Worm (Caenorhabditis elegans): ENCODE data around the gene myrf-2.
"Not testable (repeated sequence)": the region's sequence is repeated elsewhere in the genome, so short reads cannot be mapped to it uniquely, and the experiment has no call there.

myrf-2 gene

ce11 chrX:10132546-10133032, 61.6 kb downstream of the myrf-2 start:
- peak; percentile 51 for TF ChIP-seq F23B12.7 (tag; optimal IDR thresholded peaks at IDR 0.05; ENCODE audit: insufficient read depth)
- TF ChIP-seq dox-1 (GFP tag; IDR thresholded peaks at IDR 0.05), result peak; percentile 86; the same call in 1 of the 2 replicates
- TF ChIP-seq F10E7.11 (tag; optimal IDR thresholded peaks at IDR 0.05), result peak; percentile 73
- TF ChIP-seq nfyb-1 (GFP tag; IDR thresholded peaks at IDR 0.05), result 0 out of 2 replicates have a peak, but pooled peaks have one; percentile 38
- peak; percentile 53 for TF ChIP-seq mcd-1 (GFP tag; IDR thresholded peaks at IDR 0.05)
- peak; percentile 2 for TF ChIP-seq snpc-1.1 (tag; optimal IDR thresholded peaks at IDR 0.05; ENCODE audit: insufficient read depth)
- peak; percentile 67 for TF ChIP-seq nhr-90 (tag; optimal IDR thresholded peaks at IDR 0.05)
- peak; percentile 35 for TF ChIP-seq hrde-1 (tag; optimal IDR thresholded peaks at IDR 0.05; ENCODE audit: borderline replicate concordance)
- peak; percentile 67 for TF ChIP-seq F52B5.7 (tag; optimal IDR thresholded peaks at IDR 0.05)
- peak; percentile 75; the same call in 1 of the 2 replicates for TF ChIP-seq Y56A3A.18 (GFP tag; IDR thresholded peaks at IDR 0.05)
- peak; percentile 84 for TF ChIP-seq die-1 (tag; optimal IDR thresholded peaks at IDR 0.05)
- peak; percentile 27 for TF ChIP-seq somi-1 (GFP tag; optimal IDR thresholded peaks at IDR 0.05)
- TF ChIP-seq rpc-1 (optimal IDR thresholded peaks at IDR 0.05), result peak; percentile 92
- TF ChIP-seq rpc-1 (tag; optimal IDR thresholded peaks at IDR 0.05), result peak; percentile 89
- TF ChIP-seq lsy-27 (tag; optimal IDR thresholded peaks at IDR 0.05; ENCODE audit: borderline replicate concordance, insufficient read depth), result peak; percentile 67
- TF ChIP-seq D2030.7 (GFP tag; IDR thresholded peaks at IDR 0.05), result peak; percentile 71
- TF ChIP-seq ama-1 (optimal IDR thresholded peaks at IDR 0.05), result not testable (repeated sequence)
- TF ChIP-seq ama-1 (GFP tag; optimal IDR thresholded peaks at IDR 0.05), result peak; percentile 54 to 81
- peak; percentile 48 for TF ChIP-seq snpc-3.4 (tag; optimal IDR thresholded peaks at IDR 0.05)
- TF ChIP-seq hsf-1 (GFP tag; IDR thresholded peaks at IDR 0.05), result peak; percentile 50; the same call in 1 of the 2 replicates
- peak; percentile 13 for TF ChIP-seq repo-1 (tag; optimal IDR thresholded peaks at IDR 0.05)
- peak; percentile 69 for TF ChIP-seq athp-1 (tag; optimal IDR thresholded peaks at IDR 0.05)
- TF ChIP-seq atf-7 (tag; optimal IDR thresholded peaks at IDR 0.05), result peak; percentile 22
- TF ChIP-seq chd-7 (tag; optimal IDR thresholded peaks at IDR 0.05), result peak; percentile 54
- TF ChIP-seq mes-4 (tag; optimal IDR thresholded peaks at IDR 0.05), result peak; percentile 63
- peak; percentile 39 for TF ChIP-seq ceh-27 (GFP tag; optimal IDR thresholded peaks at IDR 0.05)
- TF ChIP-seq snpc-1.3 (tag; optimal IDR thresholded peaks at IDR 0.05; ENCODE audit: insufficient read depth), result peak; percentile 51
- peak; percentile 80 for TF ChIP-seq B0261.1 (tag; optimal IDR thresholded peaks at IDR 0.05)
- TF ChIP-seq madf-10 (tag; optimal IDR thresholded peaks at IDR 0.05), result peak; percentile 73
- peak; percentile 84 for TF ChIP-seq pbrm-1 (GFP tag; IDR thresholded peaks at IDR 0.05)
- 0 out of 2 replicates have a peak, but pooled peaks have one; percentile 38 for TF ChIP-seq ekl-4 (GFP tag; IDR thresholded peaks at IDR 0.05)
- peak; percentile 83 for TF ChIP-seq rcor-1 (GFP tag; IDR thresholded peaks at IDR 0.05)
- TF ChIP-seq K12H6.12 (tag; optimal IDR thresholded peaks at IDR 0.05), result peak; percentile 19
- TF ChIP-seq lin-26 (GFP tag; IDR thresholded peaks at IDR 0.05), result peak; percentile 84
- TF ChIP-seq let-526 (GFP tag; IDR thresholded peaks at IDR 0.05), result peak; percentile 80
- peak; percentile 6; the same call in 1 of the 2 replicates for TF ChIP-seq bed-1 (GFP tag; IDR thresholded peaks at IDR 0.05)
- peak; percentile 36 for TF ChIP-seq ztf-26 (tag; optimal IDR thresholded peaks at IDR 0.05)
- TF ChIP-seq gei-17 (GFP tag; optimal IDR thresholded peaks at IDR 0.05), result peak; percentile 40
- 0 out of 2 replicates have a peak, but pooled peaks have one; percentile 65 for TF ChIP-seq aptf-3 (GFP tag; IDR thresholded peaks at IDR 0.05)
- TF ChIP-seq tlf-1 (GFP tag; optimal IDR thresholded peaks at IDR 0.05), result peak; percentile 35
- TF ChIP-seq zim-3 (tag; optimal IDR thresholded peaks at IDR 0.05), result peak; percentile 31
- peak; percentile 43 for TF ChIP-seq hlh-12 (tag; optimal IDR thresholded peaks at IDR 0.05)
- TF ChIP-seq mxl-1 (tag; optimal IDR thresholded peaks at IDR 0.05), result peak; percentile 36
- TF ChIP-seq ztf-18 (tag; optimal IDR thresholded peaks at IDR 0.05), result peak; percentile 50
- peak; percentile 54 for TF ChIP-seq ZK185.1 (tag; optimal IDR thresholded peaks at IDR 0.05; ENCODE audit: poor library complexity, severe bottlenecking)
- TF ChIP-seq lin-40 (tag; optimal IDR thresholded peaks at IDR 0.05), result peak; percentile 62
- 0 out of 2 replicates have a peak, but pooled peaks have one; percentile 18 for TF ChIP-seq Y53G8AR.9 (GFP tag; conservative IDR thresholded peaks at IDR 0.05)
- TF ChIP-seq hmg-1.2 (GFP tag; IDR thresholded peaks at IDR 0.05), result peak; percentile 68

Data from whole organism, young adult.